Fruit fly (Drosophila melanogaster) whole organism, wandering third instar larva: ENCODE results near the gene CG9921.

Experiments used
- Abd-B ChIP-seq: fragments of >200 bp; optimal IDR thresholded peaks from 2 replicates; lab custom pipeline; 2017; ENCODE audit warnings: missing biosample characterization, missing genetic modification characterization
- CG32264 ChIP-seq: fragments of 200-800 bp; sonication (Bioruptor generic); optimal IDR thresholded peaks from 2 replicates; lab custom pipeline; 2016; ENCODE audit warnings: missing biosample characterization, missing genetic modification characterization
- CG9705 ChIP-seq: fragments of 200-800 bp; sonication (Bioruptor generic); optimal IDR thresholded peaks from 2 replicates; lab custom pipeline; 2018; ENCODE audit warnings: missing biosample characterization, mild to moderate bottlenecking, missing genetic modification characterization
- CrebA ChIP-seq: fragments of 200-800 bp; sonication (Bioruptor generic); optimal IDR thresholded peaks from 2 replicates; lab custom pipeline; 2016; ENCODE audit warnings: missing biosample characterization, mild to moderate bottlenecking, missing genetic modification characterization, borderline replicate concordance
- Dfd ChIP-seq: fragments of >200 bp; optimal IDR thresholded peaks from 2 replicates; lab custom pipeline; 2017; ENCODE audit warnings: missing biosample characterization, missing genetic modification characterization
- Dif ChIP-seq: fragments of 200-275, 200-300 bp; sonication (Bioruptor generic); optimal IDR thresholded peaks from 2 replicates; lab custom pipeline; 2018; ENCODE audit warnings: missing biosample characterization, missing genetic modification characterization; ENCODE audit not compliant: partially characterized antibody
- GATAd ChIP-seq: sonication (Bioruptor generic); optimal IDR thresholded peaks from 2 replicates; lab custom pipeline; 2016; ENCODE audit warnings: missing biosample characterization, missing genetic modification characterization
- HLH106 ChIP-seq: fragments of 200-800 bp; optimal IDR thresholded peaks from 3 replicates; lab custom pipeline; 2019; ENCODE audit warnings: missing biosample characterization, mild to moderate bottlenecking, missing genetic modification characterization, moderate library complexity
- Hnf4 ChIP-seq: fragments of 200-800 bp; sonication (Bioruptor generic); optimal IDR thresholded peaks from 2 replicates; lab custom pipeline; 2016; ENCODE audit warnings: missing biosample characterization, mild to moderate bottlenecking, missing genetic modification characterization
- Hr78 ChIP-seq: fragments of >200 bp; optimal IDR thresholded peaks from 2 replicates; lab custom pipeline; 2017; ENCODE audit warnings: missing biosample characterization, missing genetic modification characterization
- Hr83 ChIP-seq: fragments of 200-300 bp; sonication (Bioruptor generic); optimal IDR thresholded peaks from 2 replicates; lab custom pipeline; 2016; ENCODE audit warnings: missing biosample characterization, mild to moderate bottlenecking, missing genetic modification characterization, moderate library complexity; ENCODE audit not compliant: poor library complexity, severe bottlenecking
- Jra ChIP-seq: sonication (Bioruptor generic); optimal IDR thresholded peaks from 2 replicates; lab custom pipeline; 2016; ENCODE audit warnings: missing biosample characterization, missing genetic modification characterization
- Mio ChIP-seq: sonication (Bioruptor generic); optimal IDR thresholded peaks from 2 replicates; lab custom pipeline; 2016; ENCODE audit warnings: missing biosample characterization, missing genetic modification characterization
- Myc ChIP-seq: fragments of >200 bp; optimal IDR thresholded peaks from 2 replicates; lab custom pipeline; 2017
- N ChIP-seq: fragments of >200 bp; optimal IDR thresholded peaks from 2 replicates; lab custom pipeline; 2018; ENCODE audit warnings: missing biosample characterization, missing external identifiers, missing genetic modification characterization
- OdsH ChIP-seq: fragments of 200-800 bp; sonication (Bioruptor generic); optimal IDR thresholded peaks from 2 replicates; lab custom pipeline; 2016; ENCODE audit warnings: missing biosample characterization, mild to moderate bottlenecking, missing genetic modification characterization
- Rel ChIP-seq, 2 experiments: fragments of 200-800 bp; sonication (Bioruptor generic) in 1 of 2; optimal IDR thresholded peaks; 2 replicates in 1 of 2; 3 replicates in 1 of 2; lab custom pipeline; 2016 to 2019; ENCODE audit warnings: mild to moderate bottlenecking in 2 of 2, missing biosample characterization in 2 of 2, missing genetic modification characterization in 2 of 2, moderate library complexity in 1 of 2
- Sp1 ChIP-seq: fragments of 200-800 bp; sonication (Bioruptor generic); optimal IDR thresholded peaks from 3 replicates; lab custom pipeline; 2019; ENCODE audit warnings: missing biosample characterization, mild to moderate bottlenecking, missing genetic modification characterization, moderate library complexity
- Vsx2 ChIP-seq: fragments of 200-300, 225-300 bp; sonication (Bioruptor generic); optimal IDR thresholded peaks from 2 replicates; lab custom pipeline; 2018; ENCODE audit warnings: missing biosample characterization, missing genetic modification characterization; ENCODE audit not compliant: partially characterized antibody
- br ChIP-seq: fragments of 200-800 bp; sonication (Bioruptor generic); optimal IDR thresholded peaks from 2 replicates; lab custom pipeline; 2016; ENCODE audit warnings: missing biosample characterization, missing genetic modification characterization
- brk ChIP-seq: fragments of 200-800 bp; sonication (Bioruptor generic); optimal IDR thresholded peaks from 2 replicates; lab custom pipeline; 2016; ENCODE audit warnings: missing biosample characterization, mild to moderate bottlenecking, missing genetic modification characterization
- dl ChIP-seq, 2 experiments: fragments of 175-275, 200-275 bp in 1 of 2; fragments of 200-275 bp in 1 of 2; sonication (Bioruptor generic); optimal IDR thresholded peaks; lab custom pipeline; 2018; ENCODE audit warnings: mild to moderate bottlenecking in 2 of 2, missing biosample characterization in 2 of 2, missing genetic modification characterization in 2 of 2, moderate library complexity in 2 of 2; ENCODE audit not compliant: partially characterized antibody in 2 of 2, insufficient read depth in 1 of 2
- dmrt93B ChIP-seq: fragments of 200-800 bp; sonication (Bioruptor generic); optimal IDR thresholded peaks from 2 replicates; lab custom pipeline; 2018; ENCODE audit warnings: missing biosample characterization, mild to moderate bottlenecking, missing genetic modification characterization
- dsf ChIP-seq: sonication (Bioruptor generic); optimal IDR thresholded peaks from 2 replicates; lab custom pipeline; 2016; ENCODE audit warnings: missing biosample characterization, missing genetic modification characterization, borderline replicate concordance
- ey ChIP-seq: fragments of 200-800 bp; sonication (Bioruptor generic); optimal IDR thresholded peaks from 2 replicates; lab custom pipeline; 2016; ENCODE audit warnings: missing biosample characterization, missing genetic modification characterization
- foxo ChIP-seq, 2 experiments: fragments of 200-800 bp; sonication (Bioruptor generic); optimal IDR thresholded peaks; 2 replicates in 1 of 2; 3 replicates in 1 of 2; lab custom pipeline; 2016 to 2017; ENCODE audit warnings: missing biosample characterization in 2 of 2, missing genetic modification characterization in 2 of 2
- fru ChIP-seq: fragments of 200-800 bp; sonication (Bioruptor generic); optimal IDR thresholded peaks from 3 replicates; lab custom pipeline; 2016; ENCODE audit warnings: missing biosample characterization, mild to moderate bottlenecking, missing genetic modification characterization
- h ChIP-seq: fragments of 200-800 bp; sonication (Bioruptor generic); optimal IDR thresholded peaks from 3 replicates; lab custom pipeline; 2016; ENCODE audit warnings: missing biosample characterization, mild to moderate bottlenecking, missing genetic modification characterization
- jim ChIP-seq: fragments of 175-275, 200-325 bp; sonication (Bioruptor generic); optimal IDR thresholded peaks from 2 replicates; lab custom pipeline; 2016; ENCODE audit warnings: missing biosample characterization, mild to moderate bottlenecking, missing genetic modification characterization
- lola ChIP-seq: fragments of >200 bp; optimal IDR thresholded peaks from 2 replicates; lab custom pipeline; 2017; ENCODE audit warnings: missing biosample characterization, missing genetic modification characterization
- pan ChIP-seq: fragments of >200 bp; optimal IDR thresholded peaks from 2 replicates; lab custom pipeline; 2017
- psq ChIP-seq: fragments of 200-800 bp; sonication (Bioruptor generic); optimal IDR thresholded peaks from 3 replicates; lab custom pipeline; 2017; ENCODE audit warnings: missing biosample characterization, mild to moderate bottlenecking, missing genetic modification characterization, moderate library complexity
- rgr ChIP-seq: fragments of 200-800 bp; sonication (Bioruptor generic); optimal IDR thresholded peaks from 3 replicates; lab custom pipeline; 2016; ENCODE audit warnings: missing biosample characterization, mild to moderate bottlenecking, missing genetic modification characterization
- sage ChIP-seq: fragments of 200-800 bp; sonication (Bioruptor generic); optimal IDR thresholded peaks from 2 replicates; lab custom pipeline; 2016; ENCODE audit warnings: missing biosample characterization, mild to moderate bottlenecking, missing genetic modification characterization
- sv ChIP-seq: fragments of 200-800 bp; sonication (Bioruptor generic); optimal IDR thresholded peaks from 3 replicates; lab custom pipeline; 2016; ENCODE audit warnings: missing biosample characterization, missing genetic modification characterization
- tai ChIP-seq: sonication (Bioruptor generic); optimal IDR thresholded peaks from 2 replicates; lab custom pipeline; 2016; ENCODE audit warnings: missing biosample characterization, missing genetic modification characterization
- usp ChIP-seq: fragments of >200 bp; optimal IDR thresholded peaks from 2 replicates; lab custom pipeline; 2017; ENCODE audit warnings: missing biosample characterization, missing genetic modification characterization
- woc ChIP-seq: sonication (Bioruptor generic); optimal IDR thresholded peaks from 2 replicates; lab custom pipeline; 2016; ENCODE audit warnings: missing biosample characterization, mild to moderate bottlenecking, missing genetic modification characterization

The CG9921 gene

dm6 chrX:16288999-16289398 lies 44.4 kb downstream of the CG9921 start:
- no peak for TF ChIP-seq pan

- TF ChIP-seq HLH106 (peak; percentile 52), Abd-B (GFP tag; lab: Kevin White, UChicago) (no peak), usp (GFP tag; lab: Kevin White, UChicago) (no peak), Dif (no peak), h (GFP tag; lab: Kevin White, UChicago) (peak; percentile 67), Rel (GFP tag; optimal IDR thresholded peaks at IDR 0.05; lab: Kevin White, UChicago) (no peak), Rel (tag; optimal IDR thresholded peaks at IDR 0.05; lab: Kevin White, UChicago) (peak; percentile 25), tai (GFP tag; lab: Kevin White, UChicago) (peak; percentile 72), dl (GFP tag; optimal IDR thresholded peaks at IDR 0.05; lab: Kevin White, UChicago; ENCODE audit: insufficient read depth in 1 of 2, partially characterized antibody in 2 of 2) (no peak), sv (GFP tag; lab: Kevin White, UChicago) (no peak), GATAd (GFP tag; lab: Kevin White, UChicago) (peak; percentile 49), CrebA (no peak), N (GFP tag; lab: Kevin White, UChicago) (no peak), psq (peak; percentile 47), Dfd (GFP tag; lab: Kevin White, UChicago) (no peak), Hr78 (no peak), CG9705 (GFP tag; lab: Kevin White, UChicago) (peak; percentile 40), Jra (peak; percentile 29), woc (GFP tag; lab: Kevin White, UChicago) (peak; percentile 8), CG32264 (GFP tag; lab: Kevin White, UChicago) (no peak), brk (GFP tag; lab: Kevin White, UChicago) (peak; percentile 33), Myc (lab: Kevin White, UChicago) (peak; percentile 13), pan (no peak), dsf (GFP tag; lab: Kevin White, UChicago) (peak; percentile 5), fru (GFP tag; lab: Kevin White, UChicago) (no peak), dmrt93B (GFP tag; lab: Kevin White, UChicago) (no peak), OdsH (GFP tag; lab: Kevin White, UChicago) (peak; percentile 50), br (GFP tag; lab: Kevin White, UChicago) (peak; percentile 41), Hnf4 (GFP tag; lab: Kevin White, UChicago) (peak; percentile 63), ey (GFP tag; lab: Kevin White, UChicago) (no peak), Mio (GFP tag; lab: Kevin White, UChicago) (no peak), Sp1 (GFP tag; lab: Kevin White, UChicago) (peak; percentile 48), sage (GFP tag; lab: Kevin White, UChicago) (peak; percentile 41), jim (no peak), lola (GFP tag; lab: Kevin White, UChicago) (no peak), rgr (GFP tag; lab: Kevin White, UChicago) (peak; percentile 59), foxo (GFP tag; optimal IDR thresholded peaks at IDR 0.05; lab: Kevin White, UChicago) (peak in 1 of 2 experiments; percentile 60)
- TF ChIP-seq, all 38 proteins: peak for 19
Observed at dm6 chrX:16288492-16288964, 44.9 kb downstream of the CG9921 start, which contains the start of the genes CG32576 and caz. CG32576 (minus strand) TSS chrX:16288533. caz (plus strand) TSS chrX:16288810.

- TF ChIP-seq Hnf4 (GFP tag; lab: Kevin White, UChicago): peak; percentile 49
- TF ChIP-seq Myc (lab: Kevin White, UChicago): no peak
- TF ChIP-seq brk (GFP tag; lab: Kevin White, UChicago): no peak
- no peak for TF ChIP-seq dmrt93B (GFP tag; lab: Kevin White, UChicago)
- no peak for TF ChIP-seq dl (GFP tag; optimal IDR thresholded peaks at IDR 0.05; lab: Kevin White, UChicago; ENCODE audit: insufficient read depth in 1 of 2, partially characterized antibody in 2 of 2)
- TF ChIP-seq tai (GFP tag; lab: Kevin White, UChicago): peak; percentile 59
- TF ChIP-seq h (GFP tag; lab: Kevin White, UChicago): peak; percentile 53
- TF ChIP-seq sv (GFP tag; lab: Kevin White, UChicago): no peak
- TF ChIP-seq CrebA: no peak
- no peak for TF ChIP-seq CG9705 (GFP tag; lab: Kevin White, UChicago)
- peak; percentile 24 for TF ChIP-seq HLH106
- peak; percentile 58 for TF ChIP-seq rgr (GFP tag; lab: Kevin White, UChicago)
- TF ChIP-seq psq: no peak
- TF ChIP-seq Dif: no peak
- no peak for TF ChIP-seq Abd-B (GFP tag; lab: Kevin White, UChicago)
- peak; percentile 26 for TF ChIP-seq Sp1 (GFP tag; lab: Kevin White, UChicago)
- no peak for TF ChIP-seq lola (GFP tag; lab: Kevin White, UChicago)
- TF ChIP-seq CG32264 (GFP tag; lab: Kevin White, UChicago): no peak
- no peak for TF ChIP-seq Hr78
- no peak for TF ChIP-seq pan
- TF ChIP-seq GATAd (GFP tag; lab: Kevin White, UChicago): no peak
- TF ChIP-seq OdsH (GFP tag; lab: Kevin White, UChicago): no peak
- TF ChIP-seq Hr83 (GFP tag; lab: Kevin White, UChicago): peak; percentile 70
- TF ChIP-seq woc (GFP tag; lab: Kevin White, UChicago): peak; percentile 27
- no peak for TF ChIP-seq fru (GFP tag; lab: Kevin White, UChicago)
- TF ChIP-seq Mio (GFP tag; lab: Kevin White, UChicago): no peak
- no peak for TF ChIP-seq usp (GFP tag; lab: Kevin White, UChicago)
- TF ChIP-seq Rel (GFP tag; optimal IDR thresholded peaks at IDR 0.05; lab: Kevin White, UChicago): no peak
- peak; percentile 18 for TF ChIP-seq Rel (tag; optimal IDR thresholded peaks at IDR 0.05; lab: Kevin White, UChicago)
- TF ChIP-seq dsf (GFP tag; lab: Kevin White, UChicago): peak; percentile 15
- TF ChIP-seq foxo (GFP tag; optimal IDR thresholded peaks at IDR 0.05; lab: Kevin White, UChicago): peak in 1 of 2 experiments; percentile 42
- TF ChIP-seq br (GFP tag; lab: Kevin White, UChicago): peak; percentile 25
- TF ChIP-seq N (GFP tag; lab: Kevin White, UChicago): no peak
- no peak for TF ChIP-seq Vsx2 (GFP tag; lab: Kevin White, UChicago)
- TF ChIP-seq Jra: peak; percentile 55
- TF ChIP-seq Dfd (GFP tag; lab: Kevin White, UChicago): no peak
- no peak for TF ChIP-seq jim
Observed at dm6 chrX:16286083-16286666, 47.2 kb downstream of the CG9921 start, which contains the start of gene UQCR-14. UQCR-14 (plus strand) TSS chrX:16286288.
